Fruit fly (Drosophila melanogaster) whole organism, embryonic: ENCODE data around the gene Atg5.

Experiments
- CG10462 ChIP-seq: fragments of 200-800 bp; sonication (Bioruptor generic); optimal IDR thresholded peaks from 2 replicates; lab custom pipeline; 2016; ENCODE audit warnings: missing biosample characterization, missing genetic modification characterization
- CG11504 ChIP-seq: fragments of 200-800 bp; sonication (Bioruptor generic); optimal IDR thresholded peaks from 3 replicates; lab custom pipeline; 2019; ENCODE audit warnings: missing biosample characterization, mild to moderate bottlenecking, missing genetic modification characterization, moderate library complexity
- CG1233 ChIP-seq: fragments of 200-800 bp; sonication (Bioruptor generic); optimal IDR thresholded peaks from 4 replicates; lab custom pipeline; 2018; ENCODE audit warnings: missing biosample characterization, mild to moderate bottlenecking, missing genetic modification characterization
- CG13624 ChIP-seq: fragments of 200-800 bp; sonication (Bioruptor generic); optimal IDR thresholded peaks from 2 replicates; lab custom pipeline; 2016; ENCODE audit warnings: missing biosample characterization, missing genetic modification characterization
- CG14710 ChIP-seq: fragments of 200-800 bp; sonication (Bioruptor generic); optimal IDR thresholded peaks from 3 replicates; lab custom pipeline; 2019; ENCODE audit warnings: missing biosample characterization, mild to moderate bottlenecking, missing genetic modification characterization, moderate library complexity
- CG14860 ChIP-seq: fragments of 200-800 bp; sonication (Bioruptor generic); IDR thresholded peaks from 3 replicates; pipeline ENCODE4 v1.3.6; 2022; ENCODE audit warnings: missing biosample characterization, missing genetic modification characterization; ENCODE audit not compliant: partially characterized antibody
- CG15696 ChIP-seq: fragments of 200-800 bp; sonication (Bioruptor generic); optimal IDR thresholded peaks from 2 replicates; lab custom pipeline; 2019; ENCODE audit warnings: missing biosample characterization, mild to moderate bottlenecking, missing genetic modification characterization, moderate library complexity
- CG17385 ChIP-seq: fragments of 200-800 bp; sonication (Bioruptor generic); optimal IDR thresholded peaks from 3 replicates; lab custom pipeline; 2018; ENCODE audit warnings: missing biosample characterization, mild to moderate bottlenecking, missing genetic modification characterization
- CG31224 ChIP-seq: fragments of 200-800 bp; sonication (Bioruptor generic); IDR thresholded peaks from 2 replicates; pipeline ENCODE4 v1.3.6; 2022; ENCODE audit warnings: missing biosample characterization, missing genetic modification characterization
- CG3163 ChIP-seq: fragments of 200-800 bp; sonication (Bioruptor generic); optimal IDR thresholded peaks from 3 replicates; lab custom pipeline; 2016; ENCODE audit warnings: missing biosample characterization, missing genetic modification characterization
- CG4404 ChIP-seq: fragments of 200-800 bp; sonication (Bioruptor generic); IDR thresholded peaks from 2 replicates; pipeline ENCODE4 v1.3.6; 2022; ENCODE audit warnings: missing biosample characterization, missing genetic modification characterization
- CG6689 ChIP-seq: fragments of 200-800 bp; sonication (Bioruptor generic); IDR thresholded peaks from 2 replicates; pipeline ENCODE4 v1.3.6; 2022; ENCODE audit warnings: missing biosample characterization, missing genetic modification characterization
- CG7556 ChIP-seq: fragments of 200-800 bp; sonication (Bioruptor generic); optimal IDR thresholded peaks from 2 replicates; lab custom pipeline; 2017; ENCODE audit warnings: missing biosample characterization, mild to moderate bottlenecking, missing genetic modification characterization
- CG7745 ChIP-seq: fragments of 200-800 bp; sonication (Bioruptor generic); optimal IDR thresholded peaks from 2 replicates; lab custom pipeline; 2018; ENCODE audit warnings: missing biosample characterization, mild to moderate bottlenecking, missing genetic modification characterization, moderate library complexity
- CG8281 ChIP-seq: fragments of 200-800 bp; sonication (Bioruptor generic); optimal IDR thresholded peaks from 2 replicates; lab custom pipeline; 2018; ENCODE audit warnings: missing biosample characterization, mild to moderate bottlenecking, missing genetic modification characterization, moderate library complexity
- CG8478 ChIP-seq: fragments of >200 bp; optimal IDR thresholded peaks from 2 replicates; lab custom pipeline; 2018
- CG8924 ChIP-seq: fragments of 200-800 bp; optimal IDR thresholded peaks from 3 replicates; lab custom pipeline; 2019; ENCODE audit warnings: missing biosample characterization, mild to moderate bottlenecking, missing genetic modification characterization, moderate library complexity
- CG8944 ChIP-seq: fragments of 200-800 bp; sonication (Bioruptor generic); optimal IDR thresholded peaks from 3 replicates; lab custom pipeline; 2016; ENCODE audit warnings: missing biosample characterization, missing genetic modification characterization
- Chrac-16 ChIP-seq: fragments of 200-800 bp; sonication (Bioruptor generic); optimal IDR thresholded peaks from 3 replicates; lab custom pipeline; 2016; ENCODE audit warnings: missing biosample characterization, missing genetic modification characterization
- CoRest ChIP-seq: fragments of 200-800 bp; sonication (Bioruptor generic); optimal IDR thresholded peaks from 3 replicates; lab custom pipeline; 2018; ENCODE audit warnings: missing biosample characterization, mild to moderate bottlenecking, missing genetic modification characterization, moderate library complexity
- Dek ChIP-seq: fragments of 200-800 bp; sonication (Bioruptor generic); optimal IDR thresholded peaks from 3 replicates; lab custom pipeline; 2019; ENCODE audit warnings: missing biosample characterization, mild to moderate bottlenecking, missing genetic modification characterization, moderate library complexity
- Dll ChIP-seq: fragments of 200-800 bp; sonication (Bioruptor generic); IDR thresholded peaks from 4 replicates; pipeline ENCODE4 v1.3.6; 2022; ENCODE audit warnings: missing biosample characterization, missing genetic modification characterization; ENCODE audit not compliant: partially characterized antibody
- Fer3 ChIP-seq: fragments of 200-800 bp; sonication (Bioruptor generic); optimal IDR thresholded peaks from 2 replicates; lab custom pipeline; 2018; ENCODE audit warnings: missing biosample characterization, mild to moderate bottlenecking, missing genetic modification characterization, moderate library complexity
- Hr3 ChIP-seq: fragments of 200-800 bp; sonication (Bioruptor generic); optimal IDR thresholded peaks from 3 replicates; lab custom pipeline; 2016; ENCODE audit warnings: missing biosample characterization, missing genetic modification characterization
- MTF-1 ChIP-seq: fragments of 200-800 bp; sonication (Bioruptor generic); optimal IDR thresholded peaks from 2 replicates; lab custom pipeline; 2018; ENCODE audit warnings: missing biosample characterization, mild to moderate bottlenecking, missing genetic modification characterization, borderline replicate concordance
- Mad ChIP-seq: fragments of 200-800 bp; sonication (Bioruptor generic); optimal IDR thresholded peaks from 2 replicates; lab custom pipeline; 2016; ENCODE audit warnings: missing biosample characterization, missing genetic modification characterization
- Meics ChIP-seq: fragments of 200-800 bp; sonication (Bioruptor generic); optimal IDR thresholded peaks from 2 replicates; lab custom pipeline; 2017; ENCODE audit warnings: missing biosample characterization, mild to moderate bottlenecking, missing genetic modification characterization
- Myb ChIP-seq: fragments of 200-800 bp; sonication (Bioruptor generic); optimal IDR thresholded peaks from 2 replicates; lab custom pipeline; 2016; ENCODE audit warnings: missing biosample characterization, missing genetic modification characterization
- Oaz ChIP-seq: fragments of 200-800 bp; sonication (Bioruptor generic); IDR thresholded peaks from 2 replicates; pipeline ENCODE4 v1.3.6; 2022; ENCODE audit warnings: missing biosample characterization, missing genetic modification characterization
- Poxn ChIP-seq: fragments of 200-800 bp; sonication (Bioruptor generic); IDR thresholded peaks from 2 replicates; pipeline ENCODE4 v1.3.6; 2022; ENCODE audit warnings: missing biosample characterization, missing genetic modification characterization
- Sin3A ChIP-seq: fragments of >200 bp; optimal IDR thresholded peaks from 2 replicates; lab custom pipeline; 2018
- Spps ChIP-seq: fragments of 200-800 bp; sonication (Bioruptor generic); optimal IDR thresholded peaks from 2 replicates; lab custom pipeline; 2018; ENCODE audit warnings: missing biosample characterization, mild to moderate bottlenecking, missing genetic modification characterization
- Sry-δ ChIP-seq: fragments of 200-800 bp; sonication (Bioruptor generic); optimal IDR thresholded peaks from 2 replicates; lab custom pipeline; 2016; ENCODE audit warnings: missing biosample characterization, missing genetic modification characterization
- Ssrp ChIP-seq: fragments of 200-800 bp; sonication (Bioruptor generic); optimal IDR thresholded peaks from 2 replicates; lab custom pipeline; 2018; ENCODE audit warnings: missing biosample characterization, mild to moderate bottlenecking, missing genetic modification characterization, moderate library complexity
- bab2 ChIP-seq: fragments of 200-800 bp; sonication (Bioruptor generic); optimal IDR thresholded peaks from 2 replicates; lab custom pipeline; 2016; ENCODE audit warnings: missing biosample characterization, missing genetic modification characterization
- cad ChIP-seq: fragments of >200 bp; optimal IDR thresholded peaks from 2 replicates; lab custom pipeline; 2017; ENCODE audit warnings: missing biosample characterization, missing genetic modification characterization
- dati ChIP-seq: fragments of 200-800 bp; sonication (Bioruptor generic); IDR thresholded peaks from 2 replicates; pipeline ENCODE4 v1.3.6; 2022; ENCODE audit warnings: missing biosample characterization, missing genetic modification characterization
- esg ChIP-seq: fragments of 200-800 bp; sonication (Bioruptor generic); conservative IDR thresholded peaks from 2 replicates; pipeline ENCODE4 v1.3.6; 2022; ENCODE audit warnings: missing biosample characterization, missing genetic modification characterization
- fd96Cb ChIP-seq: fragments of 200-800 bp; sonication (Bioruptor generic); optimal IDR thresholded peaks from 2 replicates; lab custom pipeline; 2018; ENCODE audit warnings: missing biosample characterization, mild to moderate bottlenecking, missing genetic modification characterization, moderate library complexity
- gro ChIP-seq: fragments of 200-800 bp; sonication (Bioruptor generic); optimal IDR thresholded peaks from 2 replicates; lab custom pipeline; 2016; ENCODE audit warnings: missing biosample characterization, missing genetic modification characterization
- h ChIP-seq: fragments of >200 bp; optimal IDR thresholded peaks from 2 replicates; lab custom pipeline; 2017
- her ChIP-seq: fragments of 200-800 bp; sonication (Bioruptor generic); optimal IDR thresholded peaks from 2 replicates; lab custom pipeline; 2016; ENCODE audit warnings: missing biosample characterization, missing genetic modification characterization
- kah ChIP-seq: fragments of 200-800 bp; sonication (Bioruptor generic); optimal IDR thresholded peaks from 2 replicates; lab custom pipeline; 2018; ENCODE audit warnings: missing biosample characterization, mild to moderate bottlenecking, missing genetic modification characterization
- ken ChIP-seq: fragments of 200-800 bp; sonication (Bioruptor generic); IDR thresholded peaks from 3 replicates; pipeline ENCODE4 v1.3.6; 2022; ENCODE audit warnings: missing biosample characterization, missing genetic modification characterization
- lmd ChIP-seq: fragments of 200-800 bp; sonication (Bioruptor generic); IDR thresholded peaks from 2 replicates; pipeline ENCODE4 v1.3.6; 2022; ENCODE audit warnings: missing biosample characterization, missing genetic modification characterization
- mirr ChIP-seq: fragments of 200-800 bp; sonication (Bioruptor generic); optimal IDR thresholded peaks from 3 replicates; lab custom pipeline; 2018; ENCODE audit warnings: missing biosample characterization, mild to moderate bottlenecking, missing genetic modification characterization
- nau ChIP-seq: fragments of 200-800 bp; sonication (Bioruptor generic); optimal IDR thresholded peaks from 3 replicates; lab custom pipeline; 2017; ENCODE audit warnings: missing biosample characterization, mild to moderate bottlenecking, missing genetic modification characterization, missing genetic modification reagents
- pita ChIP-seq: fragments of 200-800 bp; sonication (Bioruptor generic); optimal IDR thresholded peaks from 2 replicates; lab custom pipeline; 2017; ENCODE audit warnings: missing biosample characterization, mild to moderate bottlenecking, missing genetic modification characterization
- row ChIP-seq: fragments of 200-800 bp; sonication (Bioruptor generic); IDR thresholded peaks from 3 replicates; pipeline ENCODE4 v1.3.6; 2022; ENCODE audit warnings: missing biosample characterization, missing genetic modification characterization
- so ChIP-seq: fragments of 200-800 bp; sonication (Bioruptor generic); IDR thresholded peaks from 3 replicates; pipeline ENCODE4 v1.3.6; 2022; ENCODE audit warnings: missing biosample characterization, missing genetic modification characterization
- yki ChIP-seq: fragments of >200 bp; optimal IDR thresholded peaks from 3 replicates; lab custom pipeline; 2018

Gene Atg5

dm6 chrX:7323649-7324511 lies at the start of gene Atg5, which contains the start of gene Dok (continued):
- TF ChIP-seq CG15696 (tag; lab: Kevin White, UChicago) (peak; percentile 21), CG8924 (tag; lab: Kevin White, UChicago) (peak; percentile 25), Sin3A (lab: Kevin White, UChicago) (no peak), dati (no peak), Fer3 (tag; lab: Kevin White, UChicago) (no peak), CG6689 (GFP tag; lab: Robert Waterston, UW) (no peak), yki (no peak), her (GFP tag; lab: Kevin White, UChicago) (peak; percentile 70), CG8944 (GFP tag; lab: Kevin White, UChicago) (peak; percentile 27), nau (GFP tag; lab: Kevin White, UChicago) (no peak), Ssrp (no peak), CG8478 (lab: Kevin White, UChicago) (no peak), CG4404 (GFP tag; lab: Robert Waterston, UW) (0 out of 2 replicates have a peak, but pooled peaks have one; percentile 29), Mad (GFP tag; lab: Kevin White, UChicago) (no peak), lmd (GFP tag; lab: Robert Waterston, UW) (no peak; the same call in 1 of the 2 replicates), CG7745 (tag; lab: Kevin White, UChicago) (no peak), mirr (GFP tag; lab: Kevin White, UChicago) (no peak), h (lab: Kevin White, UChicago) (no peak), gro (GFP tag; lab: Kevin White, UChicago) (no peak), Myb (GFP tag; lab: Kevin White, UChicago) (no peak), pita (GFP tag; lab: Kevin White, UChicago) (no peak), Dek (tag; lab: Kevin White, UChicago) (peak; percentile 28), Chrac-16 (peak; percentile 31), kah (GFP tag; lab: Kevin White, UChicago) (no peak), CG14710 (tag; lab: Kevin White, UChicago) (peak; percentile 79), CG13624 (GFP tag; lab: Kevin White, UChicago) (no peak), so (GFP tag; lab: Robert Waterston, UW) (no peak), CoRest (peak; percentile 59), Dll (GFP tag; lab: Robert Waterston, UW) (peak; percentile 67), CG14860 (GFP tag; lab: Robert Waterston, UW) (0 out of 3 replicates have a peak, but pooled peaks have one; percentile 53), row (GFP tag; lab: Robert Waterston, UW) (peak; percentile 77), cad (no peak), CG17385 (GFP tag; lab: Kevin White, UChicago) (no peak), Meics (GFP tag; lab: Kevin White, UChicago) (peak; percentile 2), CG31224 (GFP tag; lab: Robert Waterston, UW) (no peak), bab2 (peak; percentile 9), Sry-δ (GFP tag; lab: Kevin White, UChicago) (peak; percentile 88), CG1233 (GFP tag; lab: Kevin White, UChicago) (no peak), CG8281 (tag; lab: Kevin White, UChicago) (no peak), Poxn (no peak), Spps (no peak), CG7556 (GFP tag; lab: Kevin White, UChicago) (no peak), Hr3 (GFP tag; lab: Kevin White, UChicago) (peak; percentile 40), fd96Cb (tag; lab: Kevin White, UChicago) (no peak), CG10462 (GFP tag; lab: Kevin White, UChicago) (no peak), esg (GFP tag; lab: Robert Waterston, UW) (no peak), Oaz (GFP tag; lab: Robert Waterston, UW) (no peak), CG3163 (GFP tag; lab: Kevin White, UChicago) (no peak), CG11504 (peak; percentile 45), ken (GFP tag; lab: Robert Waterston, UW) (0 out of 3 replicates have a peak, but pooled peaks have one; percentile 23), MTF-1 (GFP tag; lab: Kevin White, UChicago) (no peak)
